Worm (Caenorhabditis elegans) whole organism, mixed stage, embryonic: ENCODE results near the gene alh-6.
A peak's percentile ranks its signal among the peaks of the same experiment; 100 is the strongest.

Experiments
- bed-3 ChIP-seq: fragments of 200-800 bp; sonication (Bioruptor generic); optimal IDR thresholded peaks from 3 replicates; lab custom pipeline; 2018; ENCODE audit warnings: mild to moderate bottlenecking, missing genetic modification characterization, moderate library complexity, missing compliant biosample characterization
- blmp-1 ChIP-seq: fragments of 150-350 bp; optimal IDR thresholded peaks from 2 replicates; lab custom pipeline; 2014; ENCODE audit warnings: missing biosample characterization, missing genetic modification characterization
- ceh-39 ChIP-seq: fragments of 150-350 bp; optimal IDR thresholded peaks from 2 replicates; lab custom pipeline; 2014; ENCODE audit warnings: missing biosample characterization, missing genetic modification characterization
- ceh-43 ChIP-seq: fragments of 200-800 bp; sonication (Bioruptor generic); optimal IDR thresholded peaks from 2 replicates; lab custom pipeline; 2018; ENCODE audit warnings: mild to moderate bottlenecking, missing genetic modification characterization, moderate library complexity, missing compliant biosample characterization
- ceh-83 ChIP-seq: fragments of 200-800 bp; sonication (Bioruptor generic); optimal IDR thresholded peaks from 2 replicates; lab custom pipeline; 2018; ENCODE audit warnings: mild to moderate bottlenecking, missing genetic modification characterization, missing compliant biosample characterization
- ces-1 ChIP-seq: fragments of 150-350 bp; optimal IDR thresholded peaks from 2 replicates; lab custom pipeline; 2014; ENCODE audit warnings: missing biosample characterization, missing genetic modification reagents, missing genetic modification characterization
- cnd-1 ChIP-seq: fragments of 200-800 bp; sonication (Bioruptor generic); optimal IDR thresholded peaks from 2 replicates; lab custom pipeline; 2018; ENCODE audit warnings: mild to moderate bottlenecking, missing genetic modification characterization, missing compliant biosample characterization
- drap-1 ChIP-seq: fragments of 200-800 bp; sonication (Bioruptor generic); optimal IDR thresholded peaks from 3 replicates; lab custom pipeline; 2018; ENCODE audit warnings: mild to moderate bottlenecking, missing genetic modification characterization, missing compliant biosample characterization
- elt-1 ChIP-seq: sonication (generic microtip); optimal IDR thresholded peaks from 2 replicates; lab custom pipeline; 2017; ENCODE audit warnings: missing genetic modification characterization, mild to moderate bottlenecking, missing compliant biosample characterization, antibody characterized with exemption, moderate library complexity, borderline replicate concordance; ENCODE audit not compliant: insufficient read depth
- elt-3 ChIP-seq: fragments of 150-350 bp; optimal IDR thresholded peaks from 2 replicates; lab custom pipeline; 2014; ENCODE audit warnings: missing biosample characterization, missing genetic modification characterization
- flh-1 ChIP-seq: fragments of 200-800 bp; sonication (Bioruptor generic); optimal IDR thresholded peaks from 2 replicates; lab custom pipeline; 2018; ENCODE audit warnings: mild to moderate bottlenecking, missing genetic modification characterization, moderate library complexity, missing compliant biosample characterization
- ham-2 ChIP-seq: fragments of 200-800 bp; sonication (Bioruptor generic); optimal IDR thresholded peaks from 2 replicates; lab custom pipeline; 2018; ENCODE audit warnings: mild to moderate bottlenecking, missing genetic modification characterization, missing compliant biosample characterization
- hlh-1 ChIP-seq: fragments of 150-350 bp; optimal IDR thresholded peaks from 2 replicates; lab custom pipeline; 2014; ENCODE audit warnings: missing biosample characterization, missing genetic modification reagents, missing genetic modification characterization
- lin-13 ChIP-seq: fragments of 150-350 bp; optimal IDR thresholded peaks from 2 replicates; lab custom pipeline; 2014; ENCODE audit warnings: missing biosample characterization, missing genetic modification characterization
- lin-32 ChIP-seq: fragments of 200-800 bp; sonication (Bioruptor generic); optimal IDR thresholded peaks from 2 replicates; lab custom pipeline; 2018; ENCODE audit warnings: mild to moderate bottlenecking, missing genetic modification characterization, missing compliant biosample characterization
- lsy-2 ChIP-seq: fragments of 150-350 bp; optimal IDR thresholded peaks from 2 replicates; lab custom pipeline; 2014; ENCODE audit warnings: missing biosample characterization, missing genetic modification characterization
- mab-5 ChIP-seq: fragments of 150-350 bp; optimal IDR thresholded peaks from 2 replicates; lab custom pipeline; 2014; ENCODE audit warnings: missing biosample characterization, missing genetic modification characterization
- mep-1 ChIP-seq: fragments of 150-350 bp; optimal IDR thresholded peaks from 2 replicates; lab custom pipeline; 2017; ENCODE audit warnings: missing biosample characterization, missing genetic modification reagents, missing genetic modification characterization, inconsistent platforms
- nhr-12 ChIP-seq: fragments of 150-350 bp; optimal IDR thresholded peaks from 2 replicates; lab custom pipeline; 2014; ENCODE audit warnings: missing biosample characterization, missing genetic modification characterization
- nhr-2 ChIP-seq: fragments of 150-350 bp; optimal IDR thresholded peaks from 2 replicates; lab custom pipeline; 2014; ENCODE audit warnings: missing biosample characterization, missing genetic modification characterization
- nhr-237 ChIP-seq: fragments of 150-350 bp; optimal IDR thresholded peaks from 2 replicates; lab custom pipeline; 2014; ENCODE audit warnings: missing biosample characterization, missing genetic modification characterization
- nhr-28 ChIP-seq: fragments of 150-350 bp; optimal IDR thresholded peaks from 2 replicates; lab custom pipeline; 2014; ENCODE audit warnings: missing biosample characterization, missing genetic modification characterization
- nhr-76 ChIP-seq: sonication (generic microtip); optimal IDR thresholded peaks from 2 replicates; lab custom pipeline; 2017; ENCODE audit warnings: missing biosample characterization, missing genetic modification characterization
- pha-4 ChIP-seq: fragments of 150-350 bp; optimal IDR thresholded peaks from 2 replicates; lab custom pipeline; 2018; ENCODE audit warnings: missing biosample characterization, missing genetic modification reagents, missing genetic modification characterization
- sem-2 ChIP-seq: fragments of 200-800 bp; sonication (Bioruptor generic); optimal IDR thresholded peaks from 2 replicates; lab custom pipeline; 2018; ENCODE audit warnings: mild to moderate bottlenecking, missing genetic modification characterization, missing compliant biosample characterization
- sptf-1 ChIP-seq: sonication (generic microtip); optimal IDR thresholded peaks from 2 replicates; lab custom pipeline; 2017; ENCODE audit warnings: mild to moderate bottlenecking, missing genetic modification characterization, moderate library complexity, missing compliant biosample characterization
- tbx-8 ChIP-seq: fragments of 200-800 bp; sonication (Bioruptor generic); optimal IDR thresholded peaks from 2 replicates; lab custom pipeline; 2018; ENCODE audit warnings: mild to moderate bottlenecking, missing genetic modification characterization, moderate library complexity, missing compliant biosample characterization
- unc-120 ChIP-seq: sonication (generic microtip); optimal IDR thresholded peaks from 2 replicates; lab custom pipeline; 2017; ENCODE audit warnings: missing genetic modification characterization, missing compliant biosample characterization; ENCODE audit not compliant: poor library complexity, severe bottlenecking
- unc-39 ChIP-seq: fragments of 150-350 bp; optimal IDR thresholded peaks from 2 replicates; lab custom pipeline; 2014; ENCODE audit warnings: missing biosample characterization, missing genetic modification characterization
- unc-62 ChIP-seq: fragments of 150-350 bp; optimal IDR thresholded peaks from 2 replicates; lab custom pipeline; 2014; ENCODE audit warnings: missing biosample characterization, missing genetic modification reagents, missing genetic modification characterization
- ztf-11 ChIP-seq: fragments of 150-350 bp; optimal IDR thresholded peaks from 2 replicates; lab custom pipeline; 2014; ENCODE audit warnings: missing biosample characterization, missing genetic modification characterization

Gene alh-6

ce11 chrII:1343748-1344147 is 33.8 kb upstream of the alh-6 start:
- TF ChIP-seq ham-2 (GFP tag; lab: Kevin White, UChicago), result no peak
- TF ChIP-seq ces-1 (GFP tag; lab: Kevin White, UChicago), result peak; percentile 94

ce11 chrII:1341416-1341815 is 31.5 kb upstream of the alh-6 start:
- peak; percentile 98 for TF ChIP-seq ces-1 (GFP tag; lab: Kevin White, UChicago)
- TF ChIP-seq ceh-43, result no peak
- TF ChIP-seq pha-4 (tag; lab: Kevin White, UChicago), result no peak

DNA sequence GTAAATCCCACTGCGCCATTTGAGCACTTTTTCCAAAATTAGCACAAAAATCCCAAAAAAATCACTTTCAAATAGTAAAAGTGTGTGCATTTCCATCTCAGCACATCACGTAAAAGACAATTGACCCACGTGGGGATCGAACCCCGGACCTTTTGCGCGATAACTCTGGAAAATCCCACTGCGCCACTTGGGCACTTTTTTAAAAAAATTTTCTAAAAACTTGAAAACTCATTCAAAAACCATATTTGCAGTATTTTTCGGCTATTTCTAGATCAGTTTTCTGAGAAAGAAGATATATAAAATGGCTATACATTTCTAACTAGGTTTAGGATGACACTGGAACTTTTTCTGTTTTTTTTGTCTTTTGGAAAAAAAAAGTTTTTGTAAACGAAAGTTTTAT is 30.1 kb upstream of the alh-6 start:
- TF ChIP-seq unc-120 (no peak), nhr-237 (tag; lab: Kevin White, UChicago) (no peak), bed-3 (GFP tag; lab: Kevin White, UChicago) (no peak), ceh-83 (GFP tag; lab: Kevin White, UChicago) (no peak), unc-62 (GFP tag; lab: Kevin White, UChicago) (no peak), ztf-11 (no peak), lin-32 (no peak), drap-1 (GFP tag; lab: Kevin White, UChicago) (no peak), nhr-28 (no peak)

DNA sequence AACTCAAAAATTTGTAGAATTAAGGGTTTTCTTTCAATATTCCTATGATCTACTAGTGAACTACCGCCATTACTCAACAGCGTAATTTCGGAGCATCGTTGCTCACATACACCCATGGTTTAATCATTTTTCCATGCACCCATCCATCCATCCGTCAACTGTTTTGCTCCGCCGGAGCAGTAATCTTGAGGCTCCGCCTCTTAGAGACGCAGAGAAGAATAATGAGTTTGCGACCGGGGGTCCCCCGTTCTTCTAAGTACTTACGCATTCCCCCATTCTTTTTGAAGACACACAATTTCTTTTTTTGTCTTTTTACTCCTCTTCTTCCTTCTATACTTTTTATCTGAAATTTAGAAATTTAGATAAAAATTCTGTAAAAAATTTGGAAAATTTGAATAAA is 28.3 kb upstream of the alh-6 start:
- peak; percentile 6 for TF ChIP-seq hlh-1 (tag; lab: Kevin White, UChicago)
- no peak for TF ChIP-seq nhr-76
- no peak for TF ChIP-seq drap-1 (GFP tag; lab: Kevin White, UChicago)
- TF ChIP-seq cnd-1 (tag; lab: Kevin White, UChicago), result no peak
- peak; percentile 44 for TF ChIP-seq ces-1 (GFP tag; lab: Kevin White, UChicago)

DNA sequence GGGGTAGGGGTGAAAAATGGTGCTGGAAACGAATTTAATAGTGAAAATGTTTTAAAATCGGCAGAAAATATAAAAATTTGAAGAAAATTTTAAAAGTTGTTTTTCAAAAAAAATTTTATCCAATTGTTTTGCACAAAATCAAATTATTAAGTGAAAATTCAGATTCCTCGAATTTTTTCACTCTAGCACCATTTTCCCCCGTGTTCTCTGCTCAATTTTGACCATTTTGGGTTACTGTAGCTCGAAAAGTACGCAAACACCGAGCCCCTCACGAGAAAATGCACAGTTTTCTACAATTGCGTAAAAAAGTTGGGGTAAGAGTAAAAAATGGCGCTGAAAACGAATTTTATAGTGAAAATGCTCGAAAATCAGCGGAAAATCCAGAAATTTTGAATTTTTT is 20.0 kb upstream of the alh-6 start:
- TF ChIP-seq ceh-39 (tag; lab: Kevin White, UChicago) (no peak), tbx-8 (GFP tag; lab: Kevin White, UChicago) (no peak), hlh-1 (tag; lab: Kevin White, UChicago) (no peak), ztf-11 (no peak), nhr-76 (no peak), unc-120 (no peak), pha-4 (tag; lab: Kevin White, UChicago) (no peak), mep-1 (tag; lab: Kevin White, UChicago) (no peak), flh-1 (GFP tag; lab: Kevin White, UChicago) (no peak), nhr-2 (tag; lab: Kevin White, UChicago) (no peak), ceh-83 (GFP tag; lab: Kevin White, UChicago) (no peak), blmp-1 (tag; lab: Kevin White, UChicago) (no peak), elt-1 (tag; lab: Kevin White, UChicago) (no peak), sptf-1 (tag; lab: Kevin White, UChicago) (no peak)

DNA sequence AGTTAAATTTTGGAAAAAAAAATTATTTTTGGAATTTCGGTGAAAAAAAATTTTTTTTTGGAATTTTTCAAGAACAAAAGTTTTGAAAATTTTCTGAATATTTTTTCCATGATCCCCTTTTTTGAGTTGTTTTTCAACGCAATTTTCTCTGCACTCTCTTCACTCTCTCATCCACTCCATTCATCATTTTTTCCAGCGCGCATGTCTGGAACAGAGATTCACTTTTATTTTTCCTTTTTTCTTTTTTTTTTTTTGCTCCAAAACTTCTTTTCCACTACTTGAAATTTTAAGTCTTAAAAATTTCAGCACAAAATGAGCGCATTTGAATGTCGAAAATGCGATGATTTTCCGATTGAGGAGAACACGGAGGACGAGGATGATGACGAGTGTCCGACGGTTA is 16.8 kb upstream of the alh-6 start, which contains the start of gene jip-1:
TSS of gene jip-1 (plus strand) at position 301 of the 400 bp plus-strand sequence.
- TF ChIP-seq elt-3 (tag; lab: Kevin White, UChicago) (no peak), pha-4 (tag; lab: Kevin White, UChicago) (no peak), mep-1 (tag; lab: Kevin White, UChicago) (no peak), mab-5 (tag; lab: Kevin White, UChicago) (no peak), unc-39 (tag; lab: Kevin White, UChicago) (no peak), lsy-2 (tag; lab: Kevin White, UChicago) (no peak), sem-2 (no peak), lin-13 (tag; lab: Kevin White, UChicago) (no peak), elt-1 (tag; lab: Kevin White, UChicago) (no peak), sptf-1 (tag; lab: Kevin White, UChicago) (no peak), nhr-12 (tag; lab: Kevin White, UChicago) (no peak), flh-1 (GFP tag; lab: Kevin White, UChicago) (no peak), unc-62 (GFP tag; lab: Kevin White, UChicago) (no peak)
- TF ChIP-seq, all 35 proteins: peak for 0
